Fruit fly (Drosophila melanogaster) ovary, adult (tissue): ENCODE measurements around the gene CG3191.

Experiments
- CG17801 ChIP-seq: fragments of 200-800 bp; optimal IDR thresholded peaks from 2 replicates; lab custom pipeline; 2019; ENCODE audit warnings: missing biosample characterization, mild to moderate bottlenecking, missing genetic modification characterization, moderate library complexity; ENCODE audit not compliant: partially characterized antibody

CG3191 gene

DNA sequence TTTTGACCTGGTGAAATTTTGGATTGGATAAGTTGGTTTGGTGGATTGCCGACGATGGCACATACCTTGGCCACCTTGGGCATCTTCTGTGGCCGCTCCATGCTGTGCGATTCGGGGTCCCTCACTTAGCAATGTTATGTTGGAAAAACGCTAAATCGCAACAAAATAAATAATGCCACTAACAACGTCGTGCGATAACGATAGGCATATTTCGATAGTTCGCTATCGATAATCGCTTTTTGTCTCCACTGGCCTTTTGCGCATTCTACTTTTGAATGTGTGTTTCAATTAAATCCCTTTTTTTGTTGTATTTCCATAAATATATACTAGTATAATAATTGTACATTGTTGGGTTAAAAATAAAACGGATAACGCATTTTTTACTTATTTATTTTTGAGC is 2.0 kb downstream of the CG3191 start, which contains the start of gene crn:
Gene crn, minus strand, starts transcription at position 221 of the 400 bp plus-strand sequence.
- TF ChIP-seq CG17801 (GFP tag; lab: Kevin White, UChicago): no peak

DNA sequence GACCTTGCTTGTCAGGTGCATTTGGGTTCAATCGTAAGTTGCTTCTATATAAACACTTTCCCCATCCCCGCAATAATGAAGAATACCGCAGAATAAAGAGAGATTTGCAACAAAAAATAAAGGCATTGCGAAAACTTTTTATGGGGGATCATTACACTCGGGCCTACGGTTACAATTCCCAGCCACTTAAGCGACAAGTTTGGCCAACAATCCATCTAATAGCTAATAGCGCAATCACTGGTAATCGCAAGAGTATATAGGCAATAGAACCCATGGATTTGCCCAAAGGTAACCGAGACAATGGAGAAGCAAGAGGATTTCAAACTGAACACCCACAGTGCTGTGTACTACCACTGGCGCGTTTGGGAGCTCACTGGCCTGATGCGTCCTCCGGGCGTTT is 5.9 kb downstream of the CG3191 start, which contains the start of gene Or2a:
Gene Or2a, plus strand, starts transcription at position 301 of the 400 bp plus-strand sequence.
- TF ChIP-seq CG17801 (GFP tag; lab: Kevin White, UChicago): no peak

DNA sequence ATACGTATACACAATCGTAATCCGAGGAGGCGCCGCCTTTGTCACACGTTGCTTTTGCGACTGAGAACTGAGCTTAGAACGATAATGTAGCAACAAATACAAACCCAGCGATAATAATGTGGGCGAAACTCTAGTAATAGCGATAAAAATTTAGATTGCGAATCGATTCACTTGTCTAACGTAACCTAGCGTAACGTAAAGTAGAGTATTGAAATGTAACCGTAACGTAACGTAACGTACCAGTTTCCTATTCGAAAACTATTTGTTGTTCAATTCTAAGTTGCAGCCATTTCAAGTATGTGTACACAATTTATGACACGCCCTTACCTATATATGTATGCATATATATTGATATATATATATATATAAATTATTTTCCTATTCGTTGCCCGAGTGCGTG is 7.0 kb downstream of the CG3191 start:
- no peak for TF ChIP-seq CG17801 (GFP tag; lab: Kevin White, UChicago)

DNA sequence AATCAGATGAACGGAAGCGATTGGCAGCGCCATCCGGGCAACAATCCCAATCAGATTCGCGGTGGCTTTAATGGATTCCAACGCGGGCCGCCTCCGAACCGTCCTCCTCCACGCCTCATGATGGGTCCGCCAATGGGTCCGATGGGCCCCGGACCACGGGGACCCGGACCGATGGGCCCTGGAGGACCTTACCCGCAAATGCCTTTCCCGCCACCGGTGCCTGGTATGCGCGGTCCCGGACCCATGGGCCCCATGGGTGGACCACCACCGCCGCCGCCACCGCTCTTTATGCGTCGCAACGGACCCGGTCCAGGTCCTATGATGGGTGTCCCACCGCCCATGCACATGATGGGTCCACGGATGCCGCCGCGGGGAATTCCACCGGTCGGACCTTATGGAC is 8.9 kb downstream of the CG3191 start:
- no peak for TF ChIP-seq CG17801 (GFP tag; lab: Kevin White, UChicago)

DNA sequence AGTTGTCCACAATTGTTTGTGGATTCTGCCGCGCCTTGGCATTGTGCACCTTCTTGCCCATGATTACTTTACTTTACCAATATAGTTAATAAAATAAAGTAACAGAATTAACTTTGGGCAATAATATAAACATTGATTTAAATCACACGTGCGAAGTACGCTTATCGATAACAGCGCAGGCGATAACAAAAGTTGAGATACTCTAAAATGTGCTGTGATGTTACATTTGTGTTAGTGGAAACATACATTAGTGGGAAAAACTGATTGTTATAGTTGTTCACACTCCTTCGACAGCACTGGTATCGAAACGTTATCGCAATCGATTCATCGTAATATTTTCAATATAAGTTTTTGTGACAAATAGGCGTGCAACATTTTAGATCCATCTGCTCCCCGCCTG is 10.0 kb downstream of the CG3191 start, which contains the start of gene kz:
Gene kz, minus strand, starts transcription at position 194 of the 400 bp plus-strand sequence.
- no peak for TF ChIP-seq CG17801 (GFP tag; lab: Kevin White, UChicago)

DNA sequence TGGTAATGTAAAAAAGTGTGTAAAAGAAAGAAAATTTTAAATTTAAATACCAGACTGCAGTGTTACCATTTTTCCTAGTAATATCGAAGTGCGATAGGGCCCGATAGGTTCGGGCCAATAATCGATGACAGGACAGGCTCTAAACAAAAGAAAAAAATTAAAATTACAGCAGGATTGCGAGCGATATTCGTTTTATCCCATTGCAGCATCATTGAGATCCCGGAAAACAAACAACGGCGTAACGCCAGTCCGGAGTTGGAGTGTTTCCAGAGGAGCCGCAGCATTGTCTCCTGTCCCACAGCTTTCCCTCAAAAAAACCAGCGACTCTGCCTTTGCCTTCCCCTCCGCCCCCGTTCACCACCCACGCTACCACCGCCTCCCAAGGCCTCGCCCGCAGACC is 26.7 kb downstream of the CG3191 start, which contains the start of gene pcx:
Gene pcx, plus strand, starts transcription at position 159 of the 400 bp plus-strand sequence.
- no peak for TF ChIP-seq CG17801 (GFP tag; lab: Kevin White, UChicago)

DNA sequence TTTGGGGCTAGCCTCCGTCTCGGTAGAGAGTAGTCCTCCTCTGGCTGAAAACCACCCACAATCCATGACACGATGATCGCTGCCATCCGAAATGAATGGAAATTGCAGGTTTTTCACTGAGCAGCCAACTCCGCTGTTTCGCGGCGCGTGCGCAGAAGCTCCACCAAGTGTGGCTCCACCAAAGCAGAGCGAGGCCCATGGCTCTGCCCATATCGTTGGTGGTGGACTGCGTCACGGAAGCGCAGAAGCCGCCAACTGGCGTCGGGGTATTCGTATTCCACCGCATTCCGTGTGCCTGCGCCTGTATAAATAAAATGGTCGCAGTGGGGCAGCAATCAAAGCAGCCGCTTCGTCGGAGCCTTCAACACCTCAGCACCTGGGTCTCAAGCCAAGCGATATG is 28.3 kb downstream of the CG3191 start, which contains the start of gene CG14052:
Gene CG14052, plus strand, starts transcription at position 301 of the 400 bp plus-strand sequence.
- TF ChIP-seq CG17801 (GFP tag; lab: Kevin White, UChicago): no peak

DNA sequence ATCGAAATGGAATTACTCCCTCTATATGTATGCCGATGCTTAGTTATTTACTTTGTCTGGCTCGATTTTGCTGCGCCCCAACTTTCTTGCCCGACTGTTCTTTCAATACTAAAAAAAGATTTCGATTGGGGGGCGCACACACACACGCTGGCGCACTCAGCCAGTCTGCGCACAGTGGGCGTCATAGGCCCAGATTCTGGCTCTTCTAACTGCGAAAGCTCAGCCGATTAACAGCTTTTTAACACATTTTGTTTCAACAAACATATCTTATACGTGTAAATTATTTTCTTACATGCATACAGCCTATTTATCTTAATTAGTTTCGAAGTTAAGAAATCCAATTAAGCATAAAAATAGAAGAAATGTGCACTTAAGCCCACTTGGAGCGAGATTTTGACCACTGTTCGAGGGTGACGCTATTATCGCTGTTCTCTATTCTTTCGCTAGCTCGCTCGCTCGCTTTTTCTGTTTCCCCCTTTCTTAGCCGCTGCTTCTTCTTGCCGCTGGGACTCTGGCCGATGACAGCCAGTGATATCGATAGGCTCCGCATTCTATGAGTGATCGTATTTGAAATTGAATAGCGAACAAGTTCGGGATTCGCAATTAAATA is 29.5 kb downstream of the CG3191 start, which contains the start of gene Vinc:
Gene Vinc, minus strand, starts transcription at position 387 of the 610 bp plus-strand sequence.
- peak; percentile 97 for TF ChIP-seq CG17801 (GFP tag; lab: Kevin White, UChicago)

DNA sequence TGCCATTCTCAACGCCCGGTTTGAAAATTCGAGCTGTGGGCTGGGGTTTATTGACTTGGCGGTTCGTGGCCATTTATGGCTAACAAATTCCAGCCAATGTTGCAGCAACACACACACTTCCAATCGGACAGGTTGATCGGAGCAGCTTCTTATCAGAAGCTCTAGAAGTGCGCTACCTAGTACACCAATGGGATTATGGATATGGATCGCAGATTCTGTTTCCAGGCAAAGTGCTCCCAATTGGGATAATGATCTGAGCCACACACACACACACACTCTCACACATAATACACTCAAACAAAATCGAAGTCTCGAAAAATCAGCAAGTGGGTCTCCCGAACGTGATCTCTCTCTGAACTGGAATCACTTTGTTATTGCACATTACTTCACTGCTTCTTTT is 30.2 kb downstream of the CG3191 start:
- TF ChIP-seq CG17801 (GFP tag; lab: Kevin White, UChicago): no peak

DNA sequence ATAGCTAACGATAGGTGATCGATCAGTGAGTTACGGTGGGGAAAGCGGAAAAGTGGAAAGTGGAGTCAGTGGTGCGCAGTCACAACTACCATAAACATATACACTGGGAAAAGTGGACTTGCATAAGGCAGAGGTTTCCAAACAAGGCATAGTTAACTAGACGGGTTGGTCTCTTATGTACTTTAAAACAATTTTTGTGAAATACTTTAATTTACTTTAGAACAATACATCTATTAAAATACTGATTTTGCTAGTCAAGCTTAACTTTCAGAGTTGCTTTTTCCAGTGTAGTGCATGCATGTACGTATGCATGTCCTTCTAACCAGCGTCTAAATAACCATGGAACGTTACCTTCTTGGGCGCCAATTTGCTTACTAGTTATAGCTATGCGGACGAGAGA is 31.9 kb downstream of the CG3191 start:
- TF ChIP-seq CG17801 (GFP tag; lab: Kevin White, UChicago): no peak

DNA sequence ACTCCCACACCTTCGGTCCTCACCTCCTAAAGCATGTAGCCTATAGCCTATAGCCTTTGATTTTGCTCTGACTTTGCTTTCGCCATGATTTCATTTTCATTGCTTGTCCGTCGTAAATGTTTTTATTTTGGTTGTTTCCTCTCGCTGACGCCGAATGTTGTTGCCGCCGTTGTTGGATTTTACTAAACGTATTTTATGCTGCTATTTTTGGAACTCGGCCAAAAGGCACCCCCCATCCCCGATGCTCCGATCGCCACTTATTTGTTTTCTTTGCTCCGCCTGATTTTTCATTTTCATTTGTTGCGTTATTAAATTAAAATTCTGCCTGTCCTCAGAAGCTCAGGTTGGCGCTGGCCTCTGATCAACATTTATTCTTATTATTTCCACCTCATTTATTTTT is 32.5 kb downstream of the CG3191 start:
- TF ChIP-seq CG17801 (GFP tag; lab: Kevin White, UChicago): no peak

DNA sequence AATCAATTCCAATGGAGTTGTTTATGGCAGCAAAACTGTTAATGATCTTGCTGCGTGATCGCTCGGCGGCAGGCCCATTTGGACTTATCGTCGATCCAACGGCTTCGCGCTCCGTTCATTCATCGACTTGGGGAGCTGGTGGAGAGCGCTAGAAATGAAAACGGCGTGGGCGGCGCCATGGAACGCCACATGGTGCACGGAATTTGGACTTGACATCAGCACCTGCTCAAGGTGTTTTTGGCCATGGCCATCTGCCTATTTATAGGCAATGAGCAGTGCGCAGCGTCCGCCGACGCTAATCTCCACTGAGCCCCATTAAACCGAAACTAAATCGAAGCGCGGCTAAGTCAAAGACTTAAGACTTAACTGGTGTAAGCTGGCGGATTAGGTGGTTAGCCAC is 33.3 kb downstream of the CG3191 start:
- no peak for TF ChIP-seq CG17801 (GFP tag; lab: Kevin White, UChicago)

DNA sequence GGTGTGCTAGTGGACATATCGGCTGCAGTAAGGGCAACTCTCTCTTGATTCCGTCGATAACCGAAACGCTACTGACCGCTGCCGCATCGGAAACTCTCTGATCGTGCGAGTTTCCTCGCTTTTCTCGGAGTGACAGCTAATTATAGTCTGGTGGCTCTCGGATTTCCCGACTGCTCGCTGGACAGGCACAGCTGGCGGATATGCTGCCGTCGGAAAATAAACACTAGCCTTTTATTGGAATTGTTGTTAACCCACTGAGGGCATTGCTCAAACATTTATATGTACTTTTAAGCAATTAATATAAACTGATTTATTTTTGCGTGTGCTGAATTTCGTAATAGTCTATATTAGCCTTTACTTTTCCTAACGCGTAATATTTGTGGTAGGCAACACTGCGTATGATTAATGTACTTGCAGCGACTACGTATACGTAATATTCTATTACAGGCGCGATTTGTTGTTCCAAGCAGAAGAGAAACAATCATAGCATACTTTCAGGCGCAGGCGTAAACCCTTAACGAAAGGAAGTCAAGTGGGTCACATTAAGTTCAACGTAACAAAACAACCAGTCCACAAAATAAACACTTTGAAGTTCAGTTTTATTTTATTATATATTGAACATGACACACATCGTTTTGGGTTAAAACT is 37.9 kb downstream of the CG3191 start, which contains the start of gene SmydA-8:
Gene SmydA-8, minus strand, starts transcription at position 51 of the 648 bp plus-strand sequence.
- peak; percentile 32 for TF ChIP-seq CG17801 (GFP tag; lab: Kevin White, UChicago)

DNA sequence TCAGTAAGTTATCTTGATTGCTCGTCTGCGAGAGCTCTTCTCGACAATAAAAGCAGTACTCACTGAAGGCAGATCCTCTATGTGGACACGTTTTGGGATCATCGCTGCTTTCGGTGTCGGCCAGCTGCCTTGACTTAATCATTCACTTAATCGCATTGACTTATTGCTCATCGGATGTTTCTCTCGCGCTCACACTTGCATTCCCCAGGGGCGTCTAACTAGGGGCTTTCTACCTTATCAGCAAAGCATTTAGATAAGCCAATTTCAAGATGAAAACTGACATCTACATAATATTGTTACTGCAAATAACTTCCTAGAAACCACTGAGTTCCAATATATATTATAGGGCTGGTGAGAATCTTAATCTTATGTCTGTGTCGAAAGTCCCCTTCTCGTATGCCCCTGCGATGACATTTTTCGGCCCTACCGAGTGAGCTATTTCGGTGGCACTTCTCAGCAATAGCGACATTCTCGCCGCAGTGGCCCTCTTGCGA is 39.4 kb downstream of the CG3191 start:
- no peak for TF ChIP-seq CG17801 (GFP tag; lab: Kevin White, UChicago)

DNA sequence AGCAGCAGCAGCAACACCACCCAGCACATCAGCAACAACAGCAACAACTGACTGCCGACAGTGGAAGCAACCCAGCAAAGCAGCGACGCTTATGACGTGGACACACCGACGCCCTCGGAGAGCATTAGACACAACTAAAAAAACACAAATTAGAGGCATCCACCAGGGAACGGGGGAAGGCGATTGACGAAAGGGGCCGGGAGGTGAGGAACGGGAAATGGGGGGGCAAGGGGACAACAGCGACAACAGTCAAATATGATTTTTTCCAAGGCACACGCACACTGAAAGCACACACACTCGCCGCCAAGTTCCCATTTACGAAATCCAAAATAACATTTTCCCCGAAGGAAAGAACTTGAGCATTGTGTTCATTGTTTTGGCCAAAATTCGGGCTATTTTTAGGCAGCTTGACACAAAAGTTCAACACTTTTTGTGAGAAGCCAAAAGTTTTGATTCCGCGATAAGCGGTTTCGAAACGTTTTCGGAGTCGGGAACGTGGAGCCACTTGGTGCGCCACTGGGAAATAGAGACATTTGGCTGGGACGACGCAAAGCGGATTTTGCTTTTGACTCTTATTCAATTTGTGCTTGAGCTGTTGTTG is 43.1 kb downstream of the CG3191 start:
- no peak for TF ChIP-seq CG17801 (GFP tag; lab: Kevin White, UChicago)
